Worm (Caenorhabditis elegans) whole organism, L1 larva: ENCODE results near the gene srt-6.

ENCODE experiments used
- fos-1 ChIP-seq: fragments of 150-350 bp; optimal IDR thresholded peaks from 2 replicates; lab custom pipeline; 2014; ENCODE audit warnings: missing biosample characterization, missing genetic modification characterization
- irx-1 ChIP-seq: sonication (generic microtip); optimal IDR thresholded peaks from 2 replicates; lab custom pipeline; 2016; ENCODE audit warnings: missing genetic modification characterization, missing compliant biosample characterization
- lin-14 ChIP-seq: fragments of 200-800 bp; sonication (Bioruptor generic); optimal IDR thresholded peaks from 2 replicates; lab custom pipeline; 2018; ENCODE audit warnings: mild to moderate bottlenecking, missing genetic modification characterization, moderate library complexity, missing compliant biosample characterization
- mef-2 ChIP-seq: fragments of 150-350 bp; optimal IDR thresholded peaks from 2 replicates; lab custom pipeline; 2014; ENCODE audit warnings: missing biosample characterization, missing genetic modification characterization
- nhr-11 ChIP-seq: fragments of 150-350 bp; optimal IDR thresholded peaks from 2 replicates; lab custom pipeline; 2014; ENCODE audit warnings: missing biosample characterization, missing genetic modification characterization
- sptf-1 ChIP-seq: fragments of 150-350 bp; optimal IDR thresholded peaks from 2 replicates; lab custom pipeline; 2014; ENCODE audit warnings: missing biosample characterization, missing genetic modification characterization
- ztf-4 ChIP-seq: fragments of 150-350 bp; optimal IDR thresholded peaks from 2 replicates; lab custom pipeline; 2014; ENCODE audit warnings: missing biosample characterization, missing genetic modification characterization

ce11 chrV:7437985-7438384, 29.4 kb upstream of the srt-6 start, which contains the start of gene F25E5.16:
- TF ChIP-seq sptf-1 (tag; lab: Kevin White, UChicago) (no peak), nhr-11 (tag; lab: Kevin White, UChicago) (no peak), irx-1 (no peak), lin-14 (no peak), mef-2 (tag; lab: Kevin White, UChicago) (no peak), fos-1 (no peak), ztf-4 (tag; lab: Kevin White, UChicago) (no peak)
